Worm (Caenorhabditis elegans) whole organism, mixed stage, embryonic: ENCODE results near the gene Y38H6C.20.

Source experiments
- M03D4.4 ChIP-seq: sonication (generic microtip); optimal IDR thresholded peaks from 2 replicates; lab custom pipeline; 2017; ENCODE audit warnings: mild to moderate bottlenecking, missing genetic modification characterization, missing compliant biosample characterization
- bed-3 ChIP-seq: fragments of 200-800 bp; sonication (Bioruptor generic); optimal IDR thresholded peaks from 3 replicates; lab custom pipeline; 2018; ENCODE audit warnings: mild to moderate bottlenecking, missing genetic modification characterization, moderate library complexity, missing compliant biosample characterization
- blmp-1 ChIP-seq: fragments of 150-350 bp; optimal IDR thresholded peaks from 2 replicates; lab custom pipeline; 2014; ENCODE audit warnings: missing biosample characterization, missing genetic modification characterization
- ceh-39 ChIP-seq: fragments of 150-350 bp; optimal IDR thresholded peaks from 2 replicates; lab custom pipeline; 2014; ENCODE audit warnings: missing biosample characterization, missing genetic modification characterization
- ceh-43 ChIP-seq: fragments of 200-800 bp; sonication (Bioruptor generic); optimal IDR thresholded peaks from 2 replicates; lab custom pipeline; 2018; ENCODE audit warnings: mild to moderate bottlenecking, missing genetic modification characterization, moderate library complexity, missing compliant biosample characterization
- ceh-83 ChIP-seq: fragments of 200-800 bp; sonication (Bioruptor generic); optimal IDR thresholded peaks from 2 replicates; lab custom pipeline; 2018; ENCODE audit warnings: mild to moderate bottlenecking, missing genetic modification characterization, missing compliant biosample characterization
- ces-1 ChIP-seq: fragments of 150-350 bp; optimal IDR thresholded peaks from 2 replicates; lab custom pipeline; 2014; ENCODE audit warnings: missing biosample characterization, missing genetic modification reagents, missing genetic modification characterization
- cnd-1 ChIP-seq: fragments of 200-800 bp; sonication (Bioruptor generic); optimal IDR thresholded peaks from 2 replicates; lab custom pipeline; 2018; ENCODE audit warnings: mild to moderate bottlenecking, missing genetic modification characterization, missing compliant biosample characterization
- drap-1 ChIP-seq: fragments of 200-800 bp; sonication (Bioruptor generic); optimal IDR thresholded peaks from 3 replicates; lab custom pipeline; 2018; ENCODE audit warnings: mild to moderate bottlenecking, missing genetic modification characterization, missing compliant biosample characterization
- elt-1 ChIP-seq: sonication (generic microtip); optimal IDR thresholded peaks from 2 replicates; lab custom pipeline; 2017; ENCODE audit warnings: missing genetic modification characterization, mild to moderate bottlenecking, missing compliant biosample characterization, antibody characterized with exemption, moderate library complexity, borderline replicate concordance; ENCODE audit not compliant: insufficient read depth
- elt-3 ChIP-seq: fragments of 150-350 bp; optimal IDR thresholded peaks from 2 replicates; lab custom pipeline; 2014; ENCODE audit warnings: missing biosample characterization, missing genetic modification characterization
- flh-1 ChIP-seq: fragments of 200-800 bp; sonication (Bioruptor generic); optimal IDR thresholded peaks from 2 replicates; lab custom pipeline; 2018; ENCODE audit warnings: mild to moderate bottlenecking, missing genetic modification characterization, moderate library complexity, missing compliant biosample characterization
- hlh-1 ChIP-seq: fragments of 150-350 bp; optimal IDR thresholded peaks from 2 replicates; lab custom pipeline; 2014; ENCODE audit warnings: missing biosample characterization, missing genetic modification reagents, missing genetic modification characterization
- lin-13 ChIP-seq: fragments of 150-350 bp; optimal IDR thresholded peaks from 2 replicates; lab custom pipeline; 2014; ENCODE audit warnings: missing biosample characterization, missing genetic modification characterization
- lin-32 ChIP-seq: fragments of 200-800 bp; sonication (Bioruptor generic); optimal IDR thresholded peaks from 2 replicates; lab custom pipeline; 2018; ENCODE audit warnings: mild to moderate bottlenecking, missing genetic modification characterization, missing compliant biosample characterization
- lsy-2 ChIP-seq: fragments of 150-350 bp; optimal IDR thresholded peaks from 2 replicates; lab custom pipeline; 2014; ENCODE audit warnings: missing biosample characterization, missing genetic modification characterization
- mab-5 ChIP-seq: fragments of 150-350 bp; optimal IDR thresholded peaks from 2 replicates; lab custom pipeline; 2014; ENCODE audit warnings: missing biosample characterization, missing genetic modification characterization
- mep-1 ChIP-seq: fragments of 150-350 bp; optimal IDR thresholded peaks from 2 replicates; lab custom pipeline; 2017; ENCODE audit warnings: missing biosample characterization, missing genetic modification reagents, missing genetic modification characterization, inconsistent platforms
- mls-2 ChIP-seq: sonication (generic microtip); optimal IDR thresholded peaks from 2 replicates; lab custom pipeline; 2016; ENCODE audit warnings: mild to moderate bottlenecking, missing genetic modification characterization, moderate library complexity, missing compliant biosample characterization
- nhr-12 ChIP-seq: fragments of 150-350 bp; optimal IDR thresholded peaks from 2 replicates; lab custom pipeline; 2014; ENCODE audit warnings: missing biosample characterization, missing genetic modification characterization
- nhr-2 ChIP-seq: fragments of 150-350 bp; optimal IDR thresholded peaks from 2 replicates; lab custom pipeline; 2014; ENCODE audit warnings: missing biosample characterization, missing genetic modification characterization
- nhr-237 ChIP-seq: fragments of 150-350 bp; optimal IDR thresholded peaks from 2 replicates; lab custom pipeline; 2014; ENCODE audit warnings: missing biosample characterization, missing genetic modification characterization
- nhr-28 ChIP-seq: fragments of 150-350 bp; optimal IDR thresholded peaks from 2 replicates; lab custom pipeline; 2014; ENCODE audit warnings: missing biosample characterization, missing genetic modification characterization
- nhr-76 ChIP-seq: sonication (generic microtip); optimal IDR thresholded peaks from 2 replicates; lab custom pipeline; 2017; ENCODE audit warnings: missing biosample characterization, missing genetic modification characterization
- pha-4 ChIP-seq: fragments of 150-350 bp; optimal IDR thresholded peaks from 2 replicates; lab custom pipeline; 2018; ENCODE audit warnings: missing biosample characterization, missing genetic modification reagents, missing genetic modification characterization
- sem-2 ChIP-seq: fragments of 200-800 bp; sonication (Bioruptor generic); optimal IDR thresholded peaks from 2 replicates; lab custom pipeline; 2018; ENCODE audit warnings: mild to moderate bottlenecking, missing genetic modification characterization, missing compliant biosample characterization
- snpc-4 ChIP-seq: fragments of 150-350 bp; optimal IDR thresholded peaks from 2 replicates; lab custom pipeline; 2014; ENCODE audit warnings: missing biosample characterization, missing genetic modification characterization
- sptf-1 ChIP-seq: sonication (generic microtip); optimal IDR thresholded peaks from 2 replicates; lab custom pipeline; 2017; ENCODE audit warnings: mild to moderate bottlenecking, missing genetic modification characterization, moderate library complexity, missing compliant biosample characterization
- tbx-8 ChIP-seq: fragments of 200-800 bp; sonication (Bioruptor generic); optimal IDR thresholded peaks from 2 replicates; lab custom pipeline; 2018; ENCODE audit warnings: mild to moderate bottlenecking, missing genetic modification characterization, moderate library complexity, missing compliant biosample characterization
- unc-39 ChIP-seq: fragments of 150-350 bp; optimal IDR thresholded peaks from 2 replicates; lab custom pipeline; 2014; ENCODE audit warnings: missing biosample characterization, missing genetic modification characterization
- unc-62 ChIP-seq: fragments of 150-350 bp; optimal IDR thresholded peaks from 2 replicates; lab custom pipeline; 2014; ENCODE audit warnings: missing biosample characterization, missing genetic modification reagents, missing genetic modification characterization
- zip-8 ChIP-seq: fragments of 150-350 bp; optimal IDR thresholded peaks from 2 replicates; lab custom pipeline; 2014; ENCODE audit warnings: missing biosample characterization, missing genetic modification characterization

Gene Y38H6C.20

DNA sequence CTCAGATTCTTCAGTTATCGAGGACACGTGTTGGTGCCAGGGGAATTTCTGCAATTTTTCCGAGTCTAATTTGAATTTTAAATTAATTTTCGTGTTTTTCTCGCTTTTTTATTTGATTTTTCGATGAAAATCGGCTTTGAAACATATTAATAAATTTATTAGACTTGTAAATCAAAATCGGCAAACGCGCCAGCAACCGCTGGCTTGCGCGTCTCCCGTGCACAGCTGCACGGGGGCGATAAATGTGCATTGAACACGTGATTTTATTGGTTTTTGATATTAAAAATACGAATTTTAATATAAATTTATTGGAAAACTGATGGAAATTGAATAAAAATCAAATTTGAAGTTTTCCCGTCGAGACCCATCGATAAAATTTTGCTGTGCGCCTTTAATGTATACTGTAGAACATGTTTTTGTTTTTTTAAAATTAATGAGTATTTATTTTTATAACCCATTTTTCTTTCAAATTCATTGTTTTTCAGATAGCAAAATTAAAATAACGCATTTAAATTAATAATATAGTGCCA is 29.6 kb upstream of the Y38H6C.20 start, which contains the start of gene F26F2.7:
TSS of gene F26F2.7 (plus strand) at position 480 of the 530 bp plus-strand sequence.
- TF ChIP-seq unc-39 (tag; lab: Kevin White, UChicago) (no peak), cnd-1 (tag; lab: Kevin White, UChicago) (peak; percentile 48), nhr-76 (no peak), ceh-83 (GFP tag; lab: Kevin White, UChicago) (peak; percentile 61), nhr-2 (tag; lab: Kevin White, UChicago) (no peak), ceh-39 (tag; lab: Kevin White, UChicago) (peak; percentile 12), lsy-2 (tag; lab: Kevin White, UChicago) (peak; percentile 57), mab-5 (tag; lab: Kevin White, UChicago) (peak; percentile 45), elt-1 (tag; lab: Kevin White, UChicago) (no peak), drap-1 (peak; percentile 71), M03D4.4 (tag; lab: Kevin White, UChicago) (peak; percentile 53), nhr-237 (tag; lab: Kevin White, UChicago) (no peak), sptf-1 (tag; lab: Kevin White, UChicago) (peak; percentile 95), mls-2 (tag; lab: Kevin White, UChicago) (peak; percentile 67), ces-1 (GFP tag; lab: Kevin White, UChicago) (peak; percentile 77), ceh-43 (GFP tag; lab: Kevin White, UChicago) (peak; percentile 34), nhr-28 (tag; lab: Kevin White, UChicago) (no peak), flh-1 (no peak), bed-3 (GFP tag; lab: Kevin White, UChicago) (no peak), snpc-4 (tag; lab: Kevin White, UChicago) (no peak), zip-8 (tag; lab: Kevin White, UChicago) (no peak), hlh-1 (tag; lab: Kevin White, UChicago) (peak; percentile 23), mep-1 (tag; lab: Kevin White, UChicago) (peak; percentile 74), lin-32 (GFP tag; lab: Kevin White, UChicago) (peak; percentile 17), elt-3 (tag; lab: Kevin White, UChicago) (no peak), lin-13 (tag; lab: Kevin White, UChicago) (peak; percentile 70), pha-4 (tag; lab: Kevin White, UChicago) (peak; percentile 23)

- no peak for TF ChIP-seq nhr-2 (tag; lab: Kevin White, UChicago)
- no peak for TF ChIP-seq cnd-1 (tag; lab: Kevin White, UChicago)
- no peak for TF ChIP-seq nhr-237 (tag; lab: Kevin White, UChicago)
- no peak for TF ChIP-seq snpc-4 (tag; lab: Kevin White, UChicago)
- TF ChIP-seq ces-1 (GFP tag; lab: Kevin White, UChicago): no peak
- no peak for TF ChIP-seq unc-62
- TF ChIP-seq mab-5 (tag; lab: Kevin White, UChicago): no peak
- TF ChIP-seq tbx-8: no peak
- TF ChIP-seq, all 35 proteins: peak for 0
These were observed 28.5 kb upstream of the Y38H6C.20 start, which contains the start of gene F26F2.8 for ce11 chrV:20579534-20579933. F26F2.8 (plus strand) TSS chrV:20579546.

ce11 chrV:20574872-20575271 is 23.9 kb upstream of the Y38H6C.20 start:
- TF ChIP-seq ceh-39 (tag; lab: Kevin White, UChicago) (no peak), M03D4.4 (tag; lab: Kevin White, UChicago) (no peak), nhr-2 (tag; lab: Kevin White, UChicago) (no peak), blmp-1 (tag; lab: Kevin White, UChicago) (no peak), ceh-83 (GFP tag; lab: Kevin White, UChicago) (no peak), mep-1 (tag; lab: Kevin White, UChicago) (no peak), elt-3 (tag; lab: Kevin White, UChicago) (no peak), sem-2 (no peak), mls-2 (tag; lab: Kevin White, UChicago) (no peak), zip-8 (tag; lab: Kevin White, UChicago) (no peak), pha-4 (tag; lab: Kevin White, UChicago) (no peak), lin-32 (GFP tag; lab: Kevin White, UChicago) (no peak), flh-1 (no peak), tbx-8 (no peak), nhr-76 (no peak), lin-13 (tag; lab: Kevin White, UChicago) (no peak), nhr-12 (tag; lab: Kevin White, UChicago) (no peak), sptf-1 (tag; lab: Kevin White, UChicago) (no peak), bed-3 (GFP tag; lab: Kevin White, UChicago) (no peak)
